Fruit fly (Drosophila melanogaster) whole organism, wandering third instar larva: Measurements from ENCODE around the gene Rtnl1.
A peak's percentile ranks its signal among the peaks of the same experiment; 100 is the strongest.

Experiments
- CG32264 ChIP-seq: fragments of 200-800 bp; sonication (Bioruptor generic); optimal IDR thresholded peaks from 2 replicates; lab custom pipeline; 2016; ENCODE audit warnings: missing biosample characterization, missing genetic modification characterization
- CG9705 ChIP-seq: fragments of 200-800 bp; sonication (Bioruptor generic); optimal IDR thresholded peaks from 2 replicates; lab custom pipeline; 2018; ENCODE audit warnings: missing biosample characterization, mild to moderate bottlenecking, missing genetic modification characterization
- CrebA ChIP-seq: fragments of 200-800 bp; sonication (Bioruptor generic); optimal IDR thresholded peaks from 2 replicates; lab custom pipeline; 2016; ENCODE audit warnings: missing biosample characterization, mild to moderate bottlenecking, missing genetic modification characterization, borderline replicate concordance
- Dfd ChIP-seq: fragments of >200 bp; optimal IDR thresholded peaks from 2 replicates; lab custom pipeline; 2017; ENCODE audit warnings: missing biosample characterization, missing genetic modification characterization
- Dif ChIP-seq: fragments of 200-275, 200-300 bp; sonication (Bioruptor generic); optimal IDR thresholded peaks from 2 replicates; lab custom pipeline; 2018; ENCODE audit warnings: missing biosample characterization, missing genetic modification characterization; ENCODE audit not compliant: partially characterized antibody
- GATAd ChIP-seq: sonication (Bioruptor generic); optimal IDR thresholded peaks from 2 replicates; lab custom pipeline; 2016; ENCODE audit warnings: missing biosample characterization, missing genetic modification characterization
- HLH106 ChIP-seq: fragments of 200-800 bp; optimal IDR thresholded peaks from 3 replicates; lab custom pipeline; 2019; ENCODE audit warnings: missing biosample characterization, mild to moderate bottlenecking, missing genetic modification characterization, moderate library complexity
- Hnf4 ChIP-seq: fragments of 200-800 bp; sonication (Bioruptor generic); optimal IDR thresholded peaks from 2 replicates; lab custom pipeline; 2016; ENCODE audit warnings: missing biosample characterization, mild to moderate bottlenecking, missing genetic modification characterization
- Hr78 ChIP-seq: fragments of >200 bp; optimal IDR thresholded peaks from 2 replicates; lab custom pipeline; 2017; ENCODE audit warnings: missing biosample characterization, missing genetic modification characterization
- Jra ChIP-seq: sonication (Bioruptor generic); optimal IDR thresholded peaks from 2 replicates; lab custom pipeline; 2016; ENCODE audit warnings: missing biosample characterization, missing genetic modification characterization
- Mio ChIP-seq: sonication (Bioruptor generic); optimal IDR thresholded peaks from 2 replicates; lab custom pipeline; 2016; ENCODE audit warnings: missing biosample characterization, missing genetic modification characterization
- Myc ChIP-seq: fragments of >200 bp; optimal IDR thresholded peaks from 2 replicates; lab custom pipeline; 2017
- N ChIP-seq: fragments of >200 bp; optimal IDR thresholded peaks from 2 replicates; lab custom pipeline; 2018; ENCODE audit warnings: missing biosample characterization, missing external identifiers, missing genetic modification characterization
- OdsH ChIP-seq: fragments of 200-800 bp; sonication (Bioruptor generic); optimal IDR thresholded peaks from 2 replicates; lab custom pipeline; 2016; ENCODE audit warnings: missing biosample characterization, mild to moderate bottlenecking, missing genetic modification characterization
- Rel ChIP-seq, 2 experiments: fragments of 200-800 bp; sonication (Bioruptor generic) in 1 of 2; optimal IDR thresholded peaks; 2 replicates in 1 of 2; 3 replicates in 1 of 2; lab custom pipeline; 2016 to 2019; ENCODE audit warnings: mild to moderate bottlenecking in 2 of 2, missing biosample characterization in 2 of 2, missing genetic modification characterization in 2 of 2, moderate library complexity in 1 of 2
- Sp1 ChIP-seq: fragments of 200-800 bp; sonication (Bioruptor generic); optimal IDR thresholded peaks from 3 replicates; lab custom pipeline; 2019; ENCODE audit warnings: missing biosample characterization, mild to moderate bottlenecking, missing genetic modification characterization, moderate library complexity
- Vsx2 ChIP-seq: fragments of 200-300, 225-300 bp; sonication (Bioruptor generic); optimal IDR thresholded peaks from 2 replicates; lab custom pipeline; 2018; ENCODE audit warnings: missing biosample characterization, missing genetic modification characterization; ENCODE audit not compliant: partially characterized antibody
- br ChIP-seq: fragments of 200-800 bp; sonication (Bioruptor generic); optimal IDR thresholded peaks from 2 replicates; lab custom pipeline; 2016; ENCODE audit warnings: missing biosample characterization, missing genetic modification characterization
- brk ChIP-seq: fragments of 200-800 bp; sonication (Bioruptor generic); optimal IDR thresholded peaks from 2 replicates; lab custom pipeline; 2016; ENCODE audit warnings: missing biosample characterization, mild to moderate bottlenecking, missing genetic modification characterization
- dmrt93B ChIP-seq: fragments of 200-800 bp; sonication (Bioruptor generic); optimal IDR thresholded peaks from 2 replicates; lab custom pipeline; 2018; ENCODE audit warnings: missing biosample characterization, mild to moderate bottlenecking, missing genetic modification characterization
- dsf ChIP-seq: sonication (Bioruptor generic); optimal IDR thresholded peaks from 2 replicates; lab custom pipeline; 2016; ENCODE audit warnings: missing biosample characterization, missing genetic modification characterization, borderline replicate concordance
- ey ChIP-seq: fragments of 200-800 bp; sonication (Bioruptor generic); optimal IDR thresholded peaks from 2 replicates; lab custom pipeline; 2016; ENCODE audit warnings: missing biosample characterization, missing genetic modification characterization
- foxo ChIP-seq, 2 experiments: fragments of 200-800 bp; sonication (Bioruptor generic); optimal IDR thresholded peaks; 2 replicates in 1 of 2; 3 replicates in 1 of 2; lab custom pipeline; 2016 to 2017; ENCODE audit warnings: missing biosample characterization in 2 of 2, missing genetic modification characterization in 2 of 2
- fru ChIP-seq: fragments of 200-800 bp; sonication (Bioruptor generic); optimal IDR thresholded peaks from 3 replicates; lab custom pipeline; 2016; ENCODE audit warnings: missing biosample characterization, mild to moderate bottlenecking, missing genetic modification characterization
- h ChIP-seq: fragments of 200-800 bp; sonication (Bioruptor generic); optimal IDR thresholded peaks from 3 replicates; lab custom pipeline; 2016; ENCODE audit warnings: missing biosample characterization, mild to moderate bottlenecking, missing genetic modification characterization
- lola ChIP-seq: fragments of >200 bp; optimal IDR thresholded peaks from 2 replicates; lab custom pipeline; 2017; ENCODE audit warnings: missing biosample characterization, missing genetic modification characterization
- pan ChIP-seq: fragments of >200 bp; optimal IDR thresholded peaks from 2 replicates; lab custom pipeline; 2017
- psq ChIP-seq: fragments of 200-800 bp; sonication (Bioruptor generic); optimal IDR thresholded peaks from 3 replicates; lab custom pipeline; 2017; ENCODE audit warnings: missing biosample characterization, mild to moderate bottlenecking, missing genetic modification characterization, moderate library complexity
- rgr ChIP-seq: fragments of 200-800 bp; sonication (Bioruptor generic); optimal IDR thresholded peaks from 3 replicates; lab custom pipeline; 2016; ENCODE audit warnings: missing biosample characterization, mild to moderate bottlenecking, missing genetic modification characterization
- sv ChIP-seq: fragments of 200-800 bp; sonication (Bioruptor generic); optimal IDR thresholded peaks from 3 replicates; lab custom pipeline; 2016; ENCODE audit warnings: missing biosample characterization, missing genetic modification characterization
- tai ChIP-seq: sonication (Bioruptor generic); optimal IDR thresholded peaks from 2 replicates; lab custom pipeline; 2016; ENCODE audit warnings: missing biosample characterization, missing genetic modification characterization
- usp ChIP-seq: fragments of >200 bp; optimal IDR thresholded peaks from 2 replicates; lab custom pipeline; 2017; ENCODE audit warnings: missing biosample characterization, missing genetic modification characterization
- woc ChIP-seq: sonication (Bioruptor generic); optimal IDR thresholded peaks from 2 replicates; lab custom pipeline; 2016; ENCODE audit warnings: missing biosample characterization, mild to moderate bottlenecking, missing genetic modification characterization

The Rtnl1 gene

dm6 chr2L:4981278-4981966 is 28.1 kb downstream of the Rtnl1 start, which contains the start of the genes CG8892 and CG34126 (continued):
- TF ChIP-seq fru (peak; percentile 98), tai (GFP tag; lab: Kevin White, UChicago) (no peak), OdsH (GFP tag; lab: Kevin White, UChicago) (peak; percentile 97), Myc (lab: Kevin White, UChicago) (peak; percentile 62), psq (GFP tag; lab: Kevin White, UChicago) (peak; percentile 97)
- TF ChIP-seq, all 38 proteins: peak for 26

- TF ChIP-seq Hnf4 (GFP tag; lab: Kevin White, UChicago), result no peak
- TF ChIP-seq Dif (GFP tag; lab: Kevin White, UChicago), result no peak
- no peak for TF ChIP-seq usp (GFP tag; lab: Kevin White, UChicago)
- no peak for TF ChIP-seq br (GFP tag; lab: Kevin White, UChicago)
- TF ChIP-seq rgr, result no peak
- no peak for TF ChIP-seq Mio (GFP tag; lab: Kevin White, UChicago)
- TF ChIP-seq lola (GFP tag; lab: Kevin White, UChicago), result no peak
- no peak for TF ChIP-seq woc (GFP tag; lab: Kevin White, UChicago)
- TF ChIP-seq h (GFP tag; lab: Kevin White, UChicago), result no peak
- TF ChIP-seq HLH106 (tag; lab: Kevin White, UChicago), result no peak
- TF ChIP-seq Vsx2, result no peak
- no peak for TF ChIP-seq Hr78 (GFP tag; lab: Kevin White, UChicago)
- no peak for TF ChIP-seq psq (GFP tag; lab: Kevin White, UChicago)
These were observed 30.4 kb downstream of the Rtnl1 start, which contains the start of gene CG8891 for dm6 chr2L:4979138-4979537. CG8891 (minus strand) TSS chr2L:4979379.

DNA sequence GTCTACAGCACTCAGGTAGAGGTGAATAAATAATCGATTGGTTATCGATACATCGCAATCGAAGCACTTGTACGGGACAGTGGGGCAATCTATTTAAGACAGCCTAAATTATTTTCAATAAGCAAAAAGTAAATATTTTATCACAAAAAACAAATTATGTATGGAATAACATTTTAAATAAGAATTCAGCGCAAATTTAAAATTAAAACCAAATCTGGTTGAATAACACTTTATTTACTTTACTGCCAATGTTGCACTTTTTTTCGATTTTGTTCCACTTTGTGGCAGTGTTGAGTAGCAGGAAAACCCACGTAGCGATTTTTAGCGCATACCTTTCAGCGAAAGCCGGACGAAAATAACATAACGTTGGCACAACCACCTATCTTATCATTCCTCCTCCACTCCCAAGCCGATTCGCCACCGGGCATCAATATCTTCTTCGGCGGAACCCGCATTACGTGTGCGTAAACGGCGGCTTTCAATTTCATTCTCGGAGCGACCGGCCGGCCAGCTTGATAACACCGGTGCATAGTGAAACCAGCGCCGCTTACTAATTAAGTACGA is 32.5 kb downstream of the Rtnl1 start, which contains the start of the genes Gmd and CG3792:
Gene Gmd (minus strand): TSS at position 36 of the 564 bp plus-strand sequence.
Gene CG3792 (plus strand): TSS at position 325 of the 564 bp plus-strand sequence.
- TF ChIP-seq CG9705 (GFP tag; lab: Kevin White, UChicago) (peak; percentile 92), OdsH (GFP tag; lab: Kevin White, UChicago) (peak; percentile 92), ey (GFP tag; lab: Kevin White, UChicago) (peak; percentile 92), dsf (GFP tag; lab: Kevin White, UChicago) (peak; percentile 84), pan (no peak), lola (GFP tag; lab: Kevin White, UChicago) (no peak), Myc (lab: Kevin White, UChicago) (peak; percentile 29), Dif (GFP tag; lab: Kevin White, UChicago) (no peak), usp (GFP tag; lab: Kevin White, UChicago) (no peak), Hnf4 (GFP tag; lab: Kevin White, UChicago) (no peak), Rel (GFP tag; optimal IDR thresholded peaks at IDR 0.05; lab: Kevin White, UChicago) (no peak), Rel (tag; optimal IDR thresholded peaks at IDR 0.05; lab: Kevin White, UChicago) (peak; percentile 81), Jra (GFP tag; lab: Kevin White, UChicago) (peak; percentile 95), Dfd (GFP tag; lab: Kevin White, UChicago) (no peak), sv (GFP tag; lab: Kevin White, UChicago) (peak; percentile 97), N (GFP tag; lab: Kevin White, UChicago) (no peak), brk (GFP tag; lab: Kevin White, UChicago) (no peak), rgr (peak; percentile 96), Mio (GFP tag; lab: Kevin White, UChicago) (peak; percentile 68), CG32264 (peak; percentile 80), tai (GFP tag; lab: Kevin White, UChicago) (no peak), foxo (GFP tag; optimal IDR thresholded peaks at IDR 0.05; lab: Kevin White, UChicago) (peak; percentile 68 to 97), Sp1 (GFP tag; lab: Kevin White, UChicago) (peak; percentile 88), h (GFP tag; lab: Kevin White, UChicago) (peak; percentile 97), psq (GFP tag; lab: Kevin White, UChicago) (peak; percentile 90), dmrt93B (GFP tag; lab: Kevin White, UChicago) (no peak), CrebA (GFP tag; lab: Kevin White, UChicago) (no peak), HLH106 (tag; lab: Kevin White, UChicago) (peak; percentile 95), br (GFP tag; lab: Kevin White, UChicago) (peak; percentile 93), woc (GFP tag; lab: Kevin White, UChicago) (peak; percentile 96), fru (peak; percentile 96), GATAd (no peak)
